Worm (Caenorhabditis elegans) whole organism, midembryonic: ENCODE results near the gene F44A2.3.

Source experiments
- cog-1 ChIP-seq: sonication (generic microtip); optimal IDR thresholded peaks from 2 replicates; lab custom pipeline; 2016; ENCODE audit warnings: missing genetic modification characterization, missing compliant biosample characterization
- flt-1 ChIP-seq: fragments of 200-800 bp; sonication (Bioruptor generic); IDR thresholded peaks from 2 replicates; pipeline ENCODE4 v1.3.6; 2022; ENCODE audit warnings: missing genetic modification characterization, missing compliant biosample characterization
- klf-2 ChIP-seq: fragments of 200-800 bp; sonication (Bioruptor generic); conservative IDR thresholded peaks from 2 replicates; pipeline ENCODE4 v1.3.6; 2022; ENCODE audit warnings: missing genetic modification reagents, missing genetic modification characterization, missing compliant biosample characterization
- med-1 ChIP-seq: sonication (generic microtip); optimal IDR thresholded peaks from 2 replicates; lab custom pipeline; 2017; ENCODE audit warnings: missing genetic modification characterization, mild to moderate bottlenecking, missing compliant biosample characterization, antibody characterized with exemption, missing genetic modification reagents; ENCODE audit not compliant: insufficient read depth
- ref-1 ChIP-seq: fragments of 200-800 bp; sonication (Bioruptor generic); conservative IDR thresholded peaks from 2 replicates; pipeline ENCODE4 v1.3.6; 2022; ENCODE audit warnings: missing genetic modification reagents, missing genetic modification characterization, missing compliant biosample characterization
- tab-1 ChIP-seq: fragments of 200-800 bp; sonication (Bioruptor generic); IDR thresholded peaks from 2 replicates; pipeline ENCODE4 v1.3.6; 2022; ENCODE audit warnings: missing genetic modification characterization, missing compliant biosample characterization
- ztf-23 ChIP-seq: fragments of 200-800 bp; sonication (Bioruptor generic); IDR thresholded peaks from 2 replicates; pipeline ENCODE4 v1.3.6; 2022; ENCODE audit warnings: missing genetic modification reagents, missing genetic modification characterization, missing compliant biosample characterization

DNA sequence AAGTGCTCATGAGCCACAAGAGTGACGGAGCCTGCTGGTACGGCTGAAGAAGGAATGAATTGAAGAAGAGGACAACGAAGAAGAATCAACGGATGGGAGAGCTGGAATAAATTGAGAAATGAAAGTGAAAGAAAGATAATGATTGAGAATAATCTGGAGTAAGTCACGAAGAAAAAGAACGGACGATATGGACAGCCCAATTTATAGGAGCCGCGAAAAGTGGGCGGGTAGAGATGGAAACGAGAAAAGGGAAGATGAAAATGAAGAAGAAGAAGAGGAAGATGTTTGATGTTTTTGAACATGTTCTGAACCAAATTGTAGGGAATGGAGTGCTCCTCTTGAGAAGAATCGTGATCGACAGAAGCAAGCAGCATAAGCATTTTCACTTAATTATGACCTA is 38.8 kb upstream of the F44A2.3 start, which contains the start of gene slc-17.7:
- TF ChIP-seq ref-1 (GFP tag; lab: Robert Waterston, UW): no peak
- TF ChIP-seq ztf-23 (GFP tag; lab: Robert Waterston, UW): no peak
- TF ChIP-seq med-1 (GFP tag; lab: Kevin White, UChicago): no peak
- no peak for TF ChIP-seq cog-1 (tag; lab: Kevin White, UChicago)
- no peak for TF ChIP-seq klf-2 (GFP tag; lab: Robert Waterston, UW)
- TF ChIP-seq flt-1 (GFP tag; lab: Robert Waterston, UW): no peak
- TF ChIP-seq tab-1 (GFP tag; lab: Robert Waterston, UW): no peak
